Worm (Caenorhabditis elegans): ENCODE data around the gene nspb-12.

Gene nspb-12

ce11 chrIII:5573694-5574093 lies 5.1 kb upstream of the nspb-12 start, which contains the start of gene molo-1:
molo-1 (plus strand) TSS chrIII:5573994.
- TF ChIP-seq nhr-237 (tag; optimal IDR thresholded peaks at IDR 0.05) (no peak), sma-3 (GFP tag; optimal IDR thresholded peaks at IDR 0.05) (no peak), Y55F3AM.14 (GFP tag; optimal IDR thresholded peaks at IDR 0.05) (no peak), F13H6.1 (tag; optimal IDR thresholded peaks at IDR 0.05) (no peak), nhr-25 (tag; optimal IDR thresholded peaks at IDR 0.05) (no peak), C34F6.9 (tag; optimal IDR thresholded peaks at IDR 0.05) (no peak), ztf-11 (tag; optimal IDR thresholded peaks at IDR 0.05) (no peak), nhr-10 (tag; optimal IDR thresholded peaks at IDR 0.05) (no peak), crh-2 (tag; optimal IDR thresholded peaks at IDR 0.05) (no peak)

DNA sequence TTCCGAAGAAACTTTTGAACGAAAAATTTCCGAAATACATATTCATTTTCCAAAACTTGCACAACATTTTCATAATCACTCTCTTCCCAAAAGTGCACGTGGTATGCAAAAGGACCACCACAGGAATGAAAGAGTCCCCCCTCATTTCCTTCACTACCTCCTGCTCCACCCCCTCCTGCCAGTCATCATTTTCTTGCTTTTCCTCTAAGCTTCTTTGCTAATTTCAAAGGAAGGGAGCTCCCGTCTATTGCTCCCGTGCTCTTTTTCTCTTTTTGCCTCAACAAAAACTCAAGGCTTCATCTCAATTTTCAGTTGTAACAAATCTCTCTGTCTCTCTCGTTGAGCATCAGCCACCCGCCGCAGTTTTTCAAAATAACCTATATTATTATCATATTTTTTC lies 4.2 kb upstream of the nspb-12 start:
- TF ChIP-seq C34F6.9 (tag; optimal IDR thresholded peaks at IDR 0.05), result peak; percentile 11
- TF ChIP-seq nhr-129 (tag; optimal IDR thresholded peaks at IDR 0.05), result peak; percentile 6
- no peak for TF ChIP-seq nhr-25 (tag; optimal IDR thresholded peaks at IDR 0.05)
- TF ChIP-seq lin-13 (GFP tag; optimal IDR thresholded peaks at IDR 0.05), result no peak
- TF ChIP-seq lsy-2 (tag; optimal IDR thresholded peaks at IDR 0.05), result peak in 1 of 2 experiments; percentile 0
- no peak for TF ChIP-seq gmeb-1 (tag; optimal IDR thresholded peaks at IDR 0.05)
- TF ChIP-seq zag-1 (tag; optimal IDR thresholded peaks at IDR 0.05), result no peak
- no peak for TF ChIP-seq fos-1 (tag; optimal IDR thresholded peaks at IDR 0.05)
- no peak for TF ChIP-seq ceh-82 (tag; optimal IDR thresholded peaks at IDR 0.05)

ce11 chrIII:5570814-5571443 lies 2.4 kb upstream of the nspb-12 start:
- peak; percentile 90 for TF ChIP-seq unc-55 (GFP tag; optimal IDR thresholded peaks at IDR 0.05)
- TF ChIP-seq lsy-2 (tag; optimal IDR thresholded peaks at IDR 0.05), result peak in 1 of 2 experiments; percentile 15
- no peak for TF ChIP-seq ztf-1 (GFP tag; conservative IDR thresholded peaks at IDR 0.05)
- no peak for TF ChIP-seq aly-2 (tag; optimal IDR thresholded peaks at IDR 0.05)
- no peak for TF ChIP-seq alr-1 (tag; optimal IDR thresholded peaks at IDR 0.05)
- TF ChIP-seq nhr-129 (tag; optimal IDR thresholded peaks at IDR 0.05), result peak; percentile 4
- no peak for TF ChIP-seq unc-62 (GFP tag; optimal IDR thresholded peaks at IDR 0.05)
- TF ChIP-seq mab-5 (tag; optimal IDR thresholded peaks at IDR 0.05), result peak; percentile 78
- no peak for TF ChIP-seq fos-1 (tag; optimal IDR thresholded peaks at IDR 0.05)
- TF ChIP-seq sem-4 (tag; optimal IDR thresholded peaks at IDR 0.05), result no peak
- no peak for TF ChIP-seq sma-9 (GFP tag; optimal IDR thresholded peaks at IDR 0.05)
- no peak for TF ChIP-seq sma-9 (tag; optimal IDR thresholded peaks at IDR 0.05)

DNA sequence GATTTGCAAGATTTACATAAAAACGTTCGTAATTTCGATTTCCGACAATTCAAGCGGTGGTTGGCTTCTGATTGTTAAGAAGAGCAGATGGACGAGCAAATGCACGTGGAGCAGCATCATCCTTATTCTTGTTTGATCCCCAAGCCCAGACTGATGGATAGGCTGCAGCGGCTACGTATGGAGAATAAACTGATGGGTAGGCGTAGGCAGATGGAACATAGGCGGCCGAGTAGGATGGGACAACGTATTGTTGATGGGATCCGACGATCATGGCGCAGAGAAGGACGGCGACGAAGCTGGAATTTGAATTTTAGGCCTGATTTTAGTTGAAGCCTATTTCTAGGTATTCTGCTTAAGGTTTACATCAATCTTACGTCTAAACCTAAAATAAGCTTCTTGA lies 314 bp downstream of the nspb-12 start:
- TF ChIP-seq unc-55 (GFP tag; optimal IDR thresholded peaks at IDR 0.05) (no peak), nhr-77 (tag; optimal IDR thresholded peaks at IDR 0.05) (no peak), nhr-11 (tag; optimal IDR thresholded peaks at IDR 0.05) (no peak), unc-62 (GFP tag; optimal IDR thresholded peaks at IDR 0.05) (no peak), ztf-1 (GFP tag; conservative IDR thresholded peaks at IDR 0.05) (no peak), nhr-12 (tag; optimal IDR thresholded peaks at IDR 0.05) (no peak), ztf-11 (tag; optimal IDR thresholded peaks at IDR 0.05) (no peak), elt-3 (tag; optimal IDR thresholded peaks at IDR 0.05) (no peak), R02D3.7 (tag; optimal IDR thresholded peaks at IDR 0.05) (no peak), mdl-1 (tag; optimal IDR thresholded peaks at IDR 0.05) (no peak), C34F6.9 (tag; optimal IDR thresholded peaks at IDR 0.05) (no peak)

- TF ChIP-seq nhr-129 (tag; optimal IDR thresholded peaks at IDR 0.05), result no peak
- no peak for TF ChIP-seq fos-1 (tag; optimal IDR thresholded peaks at IDR 0.05)
- TF ChIP-seq C34F6.9 (tag; optimal IDR thresholded peaks at IDR 0.05), result no peak
- no peak for TF ChIP-seq R02D3.7 (tag; optimal IDR thresholded peaks at IDR 0.05)
Measured at ce11 chrIII:5566496-5566895, 2.1 kb downstream of the nspb-12 start.

- TF ChIP-seq nhr-129 (tag; optimal IDR thresholded peaks at IDR 0.05) (peak; percentile 29), ztf-11 (tag; optimal IDR thresholded peaks at IDR 0.05) (no peak)
Measured at ce11 chrIII:5565699-5566098, 2.9 kb downstream of the nspb-12 start.

All from whole organism, L2 larva.